Worm (Caenorhabditis elegans): ENCODE data around the gene F53H2.1.

Gene F53H2.1

ce11 chrV:20399532-20400068 is 12.1 kb downstream of the F53H2.1 start:
- TF ChIP-seq unc-62 (GFP tag; optimal IDR thresholded peaks at IDR 0.05): no peak

- no peak for TF ChIP-seq unc-62 (GFP tag; optimal IDR thresholded peaks at IDR 0.05)
These were observed 15.3 kb downstream of the F53H2.1 start for ce11 chrV:20402842-20403241.

ce11 chrV:20406817-20407216 is 19.3 kb downstream of the F53H2.1 start:
- no peak for TF ChIP-seq unc-62 (GFP tag; optimal IDR thresholded peaks at IDR 0.05)

ce11 chrV:20409016-20409415 is 21.5 kb downstream of the F53H2.1 start:
- no peak for TF ChIP-seq unc-62 (GFP tag; optimal IDR thresholded peaks at IDR 0.05)

ce11 chrV:20410285-20410684 is 22.8 kb downstream of the F53H2.1 start:
- TF ChIP-seq unc-62 (GFP tag; optimal IDR thresholded peaks at IDR 0.05): no peak

ce11 chrV:20411659-20412058 is 24.1 kb downstream of the F53H2.1 start, which contains the start of gene F53H2.3:
TSS of gene F53H2.3 (minus strand) at chrV:20411759.
- no peak for TF ChIP-seq unc-62 (GFP tag; optimal IDR thresholded peaks at IDR 0.05)

ce11 chrV:20412225-20412624 is 24.7 kb downstream of the F53H2.1 start:
- no peak for TF ChIP-seq unc-62 (GFP tag; optimal IDR thresholded peaks at IDR 0.05)

ce11 chrV:20413426-20413825 is 25.9 kb downstream of the F53H2.1 start:
- TF ChIP-seq unc-62 (GFP tag; optimal IDR thresholded peaks at IDR 0.05): no peak

- no peak for TF ChIP-seq unc-62 (GFP tag; optimal IDR thresholded peaks at IDR 0.05)
These were observed 26.4 kb downstream of the F53H2.1 start for ce11 chrV:20413936-20414335.

ce11 chrV:20415415-20415814 is 27.9 kb downstream of the F53H2.1 start:
- no peak for TF ChIP-seq unc-62 (GFP tag; optimal IDR thresholded peaks at IDR 0.05)

- TF ChIP-seq unc-62 (GFP tag; optimal IDR thresholded peaks at IDR 0.05): no peak
These were observed 28.8 kb downstream of the F53H2.1 start for ce11 chrV:20416335-20416734.

ce11 chrV:20416790-20417189 is 29.3 kb downstream of the F53H2.1 start:
- TF ChIP-seq unc-62 (GFP tag; optimal IDR thresholded peaks at IDR 0.05): no peak

- no peak for TF ChIP-seq unc-62 (GFP tag; optimal IDR thresholded peaks at IDR 0.05)
These were observed 30.3 kb downstream of the F53H2.1 start for ce11 chrV:20417809-20418208.

- no peak for TF ChIP-seq unc-62 (GFP tag; optimal IDR thresholded peaks at IDR 0.05)
These were observed 31.3 kb downstream of the F53H2.1 start for ce11 chrV:20418768-20419167.

ce11 chrV:20419643-20420042 is 32.1 kb downstream of the F53H2.1 start:
- no peak for TF ChIP-seq unc-62 (GFP tag; optimal IDR thresholded peaks at IDR 0.05)

- TF ChIP-seq unc-62 (GFP tag; optimal IDR thresholded peaks at IDR 0.05): no peak
These were observed 35.2 kb downstream of the F53H2.1 start for ce11 chrV:20422738-20423137.

ce11 chrV:20423428-20423827 is 35.9 kb downstream of the F53H2.1 start:
- no peak for TF ChIP-seq unc-62 (GFP tag; optimal IDR thresholded peaks at IDR 0.05)
